Fruit fly (Drosophila melanogaster): Measurements from ENCODE around the gene Tm2.

Tm2 gene

DNA sequence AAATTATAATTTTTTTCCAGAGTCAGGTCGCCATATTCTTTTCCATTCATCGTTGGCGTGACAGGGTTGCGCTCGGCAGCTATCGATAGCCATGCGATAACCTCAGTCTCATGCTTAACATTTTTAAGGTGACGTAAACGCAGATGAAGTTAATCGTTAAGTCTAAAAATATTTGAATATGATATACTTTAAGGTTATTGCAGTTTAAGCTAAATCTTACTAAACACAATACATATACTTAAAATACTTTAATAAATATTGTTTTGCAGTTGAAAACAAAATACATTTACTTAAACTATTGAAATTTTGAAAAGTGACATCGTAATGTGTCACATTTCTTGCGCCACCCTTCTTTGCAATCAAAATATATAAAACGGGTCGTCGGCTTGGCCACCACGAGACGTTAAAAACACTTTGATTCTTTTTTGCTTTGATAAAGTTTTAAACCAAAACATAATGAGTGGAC, 34.8 kb upstream of the Tm2 start, which contains the start of the genes Cp190 and CG4338 (continued):
- TF ChIP-seq sob (GFP tag; IDR thresholded peaks at IDR 0.05) (peak; percentile 96), pzg (GFP tag; optimal IDR thresholded peaks at IDR 0.05) (peak; percentile 78), Rfx (GFP tag; IDR thresholded peaks at IDR 0.05) (peak; percentile 97), Ptx1 (GFP tag; IDR thresholded peaks at IDR 0.05) (peak; percentile 98), CG6854 (GFP tag; optimal IDR thresholded peaks at IDR 0.05) (peak; percentile 95), CG7357 (GFP tag; IDR thresholded peaks at IDR 0.05) (peak; percentile 91), MBD-R2 (GFP tag; IDR thresholded peaks at IDR 0.05) (peak; percentile 98), stwl (tag; optimal IDR thresholded peaks at IDR 0.05) (peak; percentile 87), CG10147 (GFP tag; optimal IDR thresholded peaks at IDR 0.05) (peak; percentile 98), CG11695 (GFP tag; IDR thresholded peaks at IDR 0.05) (peak; percentile 97), CG6654 (GFP tag; optimal IDR thresholded peaks at IDR 0.05) (peak; percentile 88), ERR (GFP tag; optimal IDR thresholded peaks at IDR 0.05) (peak; percentile 67), CG6683 (GFP tag; optimal IDR thresholded peaks at IDR 0.05) (peak; percentile 93), pho (GFP tag; optimal IDR thresholded peaks at IDR 0.05) (peak; percentile 94), Six4 (GFP tag; optimal IDR thresholded peaks at IDR 0.05) (peak; percentile 98), CG2202 (tag; optimal IDR thresholded peaks at IDR 0.05) (peak; percentile 97), CG2678 (tag; optimal IDR thresholded peaks at IDR 0.05) (peak; percentile 99), Hr39 (optimal IDR thresholded peaks at IDR 0.05) (no peak), wor (GFP tag; IDR thresholded peaks at IDR 0.05) (peak; percentile 95), slou (GFP tag; optimal IDR thresholded peaks at IDR 0.05) (peak; percentile 91), dysf (GFP tag; IDR thresholded peaks at IDR 0.05) (peak; percentile 98), dan (GFP tag; IDR thresholded peaks at IDR 0.05) (peak; percentile 90), slp2 (GFP tag; optimal IDR thresholded peaks at IDR 0.05) (peak; percentile 75), CG7372 (GFP tag; IDR thresholded peaks at IDR 0.05) (peak; percentile 98), D (optimal IDR thresholded peaks at IDR 0.05) (no peak), D (GFP tag; optimal IDR thresholded peaks at IDR 0.05) (peak; percentile 96), Spps (tag; optimal IDR thresholded peaks at IDR 0.05) (peak; percentile 97), so (GFP tag; IDR thresholded peaks at IDR 0.05) (peak; percentile 96), h (optimal IDR thresholded peaks at IDR 0.05) (no peak), CG2129 (GFP tag; IDR thresholded peaks at IDR 0.05; ENCODE audit: partially characterized antibody) (0 out of 2 replicates have a peak, but pooled peaks have one; percentile 29), trem (tag; optimal IDR thresholded peaks at IDR 0.05) (peak; percentile 97), CG13894 (tag; optimal IDR thresholded peaks at IDR 0.05) (peak; percentile 98), run (tag; optimal IDR thresholded peaks at IDR 0.05) (peak; percentile 96), CG17359 (tag; optimal IDR thresholded peaks at IDR 0.05) (peak; percentile 98), CG17802 (tag; optimal IDR thresholded peaks at IDR 0.05) (peak; percentile 86), otp (GFP tag; IDR thresholded peaks at IDR 0.05) (peak; percentile 91), prd (optimal IDR thresholded peaks at IDR 0.05) (no peak), prd (GFP tag; IDR thresholded peaks at IDR 0.05) (peak; percentile 98), CG15479 (GFP tag; optimal IDR thresholded peaks at IDR 0.05) (peak; percentile 81), Hr78 (GFP tag; optimal IDR thresholded peaks at IDR 0.05) (peak in 1 of 2 experiments; percentile 92), CG31224 (GFP tag; IDR thresholded peaks at IDR 0.05) (peak; percentile 94), CG33557 (GFP tag; optimal IDR thresholded peaks at IDR 0.05) (peak; percentile 99), Atf3 (GFP tag; optimal IDR thresholded peaks at IDR 0.05) (peak; percentile 84), jing (GFP tag; optimal IDR thresholded peaks at IDR 0.05) (peak; percentile 92), sna (GFP tag; IDR thresholded peaks at IDR 0.05; ENCODE audit: partially characterized antibody) (no peak; the same call in 1 of the 2 replicates), Optix (GFP tag; IDR thresholded peaks at IDR 0.05) (peak; percentile 69; the same call in 2 of the 3 replicates), org-1 (GFP tag; optimal IDR thresholded peaks at IDR 0.05) (peak; percentile 96), Kr (GFP tag; optimal IDR thresholded peaks at IDR 0.05) (peak; percentile 19), ato (GFP tag; IDR thresholded peaks at IDR 0.05; ENCODE audit: partially characterized antibody) (peak; percentile 73; the same call in 1 of the 2 replicates), Mad (GFP tag; optimal IDR thresholded peaks at IDR 0.05) (peak; percentile 94), TFAM (GFP tag; optimal IDR thresholded peaks at IDR 0.05) (peak; percentile 86), HLH3B (GFP tag; IDR thresholded peaks at IDR 0.05) (peak; percentile 96)
